Worm (Caenorhabditis elegans): Measurements from ENCODE around the gene klp-19.

klp-19 gene

ce11 chrIII:13324739-13325138 lies 17.7 kb upstream of the klp-19 start, which contains the start of gene F53A2.1:
Gene F53A2.1 (minus strand): TSS chrIII:13324839.
- TF ChIP-seq hmbx-1 (tag; optimal IDR thresholded peaks at IDR 0.05) (no peak), hnd-1 (tag; optimal IDR thresholded peaks at IDR 0.05) (no peak), aly-1 (tag; optimal IDR thresholded peaks at IDR 0.05) (no peak), pes-1 (GFP tag; IDR thresholded peaks at IDR 0.05) (no peak), tbx-11 (GFP tag; IDR thresholded peaks at IDR 0.05) (no peak)

- TF ChIP-seq flt-1 (GFP tag; IDR thresholded peaks at IDR 0.05), result no peak
- TF ChIP-seq tbx-37 (GFP tag; conservative IDR thresholded peaks at IDR 0.05), result no peak
- TF ChIP-seq sea-1 (GFP tag; conservative IDR thresholded peaks at IDR 0.05), result no peak
- TF ChIP-seq scrt-1 (GFP tag; IDR thresholded peaks at IDR 0.05), result no peak
- TF ChIP-seq ceh-13 (GFP tag; optimal IDR thresholded peaks at IDR 0.05), result no peak
- TF ChIP-seq tbx-11 (GFP tag; IDR thresholded peaks at IDR 0.05), result no peak
- TF ChIP-seq pes-1 (GFP tag; IDR thresholded peaks at IDR 0.05), result no peak
- TF ChIP-seq aly-1 (tag; optimal IDR thresholded peaks at IDR 0.05), result no peak
- TF ChIP-seq ama-1 (optimal IDR thresholded peaks at IDR 0.05), result no peak
- TF ChIP-seq hmbx-1 (tag; optimal IDR thresholded peaks at IDR 0.05), result no peak
- TF ChIP-seq F13C5.2 (tag; optimal IDR thresholded peaks at IDR 0.05), result no peak
- TF ChIP-seq tra-4 (tag; optimal IDR thresholded peaks at IDR 0.05), result no peak
- TF ChIP-seq ceh-36 (tag; optimal IDR thresholded peaks at IDR 0.05), result no peak
- TF ChIP-seq hnd-1 (tag; optimal IDR thresholded peaks at IDR 0.05), result no peak
- no peak for TF ChIP-seq ets-7 (tag; optimal IDR thresholded peaks at IDR 0.05)
- no peak for TF ChIP-seq B0310.2 (tag; optimal IDR thresholded peaks at IDR 0.05)
- TF ChIP-seq hmg-4 (GFP tag; optimal IDR thresholded peaks at IDR 0.05), result no peak
Observed at ce11 chrIII:13322578-13322977, 15.5 kb upstream of the klp-19 start, which contains the start of gene F53A2.11. Gene F53A2.11 (minus strand): TSS chrIII:13322678.

ce11 chrIII:13317383-13317911 lies 10.4 kb upstream of the klp-19 start:
- TF ChIP-seq sea-1 (GFP tag; conservative IDR thresholded peaks at IDR 0.05) (no peak), ets-7 (tag; optimal IDR thresholded peaks at IDR 0.05) (no peak), tra-4 (tag; optimal IDR thresholded peaks at IDR 0.05) (no peak), hnd-1 (tag; optimal IDR thresholded peaks at IDR 0.05) (no peak), tbx-37 (GFP tag; conservative IDR thresholded peaks at IDR 0.05) (no peak), aly-1 (tag; optimal IDR thresholded peaks at IDR 0.05) (no peak), tbx-11 (GFP tag; IDR thresholded peaks at IDR 0.05) (no peak), ceh-13 (GFP tag; optimal IDR thresholded peaks at IDR 0.05) (no peak), pes-1 (GFP tag; IDR thresholded peaks at IDR 0.05) (no peak), F13C5.2 (tag; optimal IDR thresholded peaks at IDR 0.05) (no peak)

- TF ChIP-seq hmbx-1 (tag; optimal IDR thresholded peaks at IDR 0.05) (no peak), aly-1 (tag; optimal IDR thresholded peaks at IDR 0.05) (no peak), hmg-4 (GFP tag; optimal IDR thresholded peaks at IDR 0.05) (no peak), tra-4 (tag; optimal IDR thresholded peaks at IDR 0.05) (no peak), tbx-37 (GFP tag; conservative IDR thresholded peaks at IDR 0.05) (no peak), ceh-13 (GFP tag; optimal IDR thresholded peaks at IDR 0.05) (no peak), flt-1 (GFP tag; IDR thresholded peaks at IDR 0.05) (no peak)
Observed at ce11 chrIII:13316935-13317334, 9.9 kb upstream of the klp-19 start.

ce11 chrIII:13315071-13315470 lies 8.0 kb upstream of the klp-19 start, which contains the start of gene dph-7:
Gene dph-7 (plus strand): TSS chrIII:13315123.
- TF ChIP-seq scrt-1 (GFP tag; IDR thresholded peaks at IDR 0.05) (no peak), pes-1 (GFP tag; IDR thresholded peaks at IDR 0.05) (no peak), B0310.2 (tag; optimal IDR thresholded peaks at IDR 0.05) (no peak), ama-1 (optimal IDR thresholded peaks at IDR 0.05) (no peak), hmg-4 (GFP tag; optimal IDR thresholded peaks at IDR 0.05) (no peak), sea-1 (GFP tag; conservative IDR thresholded peaks at IDR 0.05) (no peak), ets-7 (tag; optimal IDR thresholded peaks at IDR 0.05) (no peak), aly-1 (tag; optimal IDR thresholded peaks at IDR 0.05) (no peak), ceh-13 (GFP tag; optimal IDR thresholded peaks at IDR 0.05) (no peak), tra-4 (tag; optimal IDR thresholded peaks at IDR 0.05) (no peak), F13C5.2 (tag; optimal IDR thresholded peaks at IDR 0.05) (no peak), hmbx-1 (tag; optimal IDR thresholded peaks at IDR 0.05) (no peak), tbx-37 (GFP tag; conservative IDR thresholded peaks at IDR 0.05) (no peak)

ce11 chrIII:13314636-13315035 lies 7.6 kb upstream of the klp-19 start:
- TF ChIP-seq B0310.2 (tag; optimal IDR thresholded peaks at IDR 0.05) (no peak), F13C5.2 (tag; optimal IDR thresholded peaks at IDR 0.05) (no peak), ceh-13 (GFP tag; optimal IDR thresholded peaks at IDR 0.05) (no peak), flt-1 (GFP tag; IDR thresholded peaks at IDR 0.05) (no peak), sea-1 (GFP tag; conservative IDR thresholded peaks at IDR 0.05) (no peak), tbx-37 (GFP tag; conservative IDR thresholded peaks at IDR 0.05) (no peak), hmbx-1 (tag; optimal IDR thresholded peaks at IDR 0.05) (no peak), scrt-1 (GFP tag; IDR thresholded peaks at IDR 0.05) (no peak), hnd-1 (tag; optimal IDR thresholded peaks at IDR 0.05) (no peak), aly-1 (tag; optimal IDR thresholded peaks at IDR 0.05) (no peak), hmg-4 (GFP tag; optimal IDR thresholded peaks at IDR 0.05) (no peak)

- no peak for TF ChIP-seq hmg-4 (GFP tag; optimal IDR thresholded peaks at IDR 0.05)
Observed at ce11 chrIII:13313788-13314187, 6.7 kb upstream of the klp-19 start, which contains the start of gene Y43F4B.10. Gene Y43F4B.10 (plus strand): TSS chrIII:13314068.

ce11 chrIII:13310552-13310951 lies 3.5 kb upstream of the klp-19 start:
- TF ChIP-seq tbx-37 (GFP tag; conservative IDR thresholded peaks at IDR 0.05), result no peak
- no peak for TF ChIP-seq hmg-4 (GFP tag; optimal IDR thresholded peaks at IDR 0.05)
- TF ChIP-seq B0310.2 (tag; optimal IDR thresholded peaks at IDR 0.05), result no peak
- TF ChIP-seq hmbx-1 (tag; optimal IDR thresholded peaks at IDR 0.05), result no peak

Data from whole organism, early embryonic.